Fruit fly (Drosophila melanogaster) whole organism, embryonic: ENCODE data around the gene vvl.
A peak's percentile ranks its signal among the peaks of the same experiment; 100 is the strongest.

Experiments used
- BEAF-32 ChIP-seq: fragments of 200-800 bp; sonication (Bioruptor generic); optimal IDR thresholded peaks from 3 replicates; lab custom pipeline; 2017; ENCODE audit warnings: missing biosample characterization, missing genetic modification characterization, mild to moderate bottlenecking, moderate library complexity, missing genetic modification reagents
- CG10267 ChIP-seq: fragments of 200-800 bp; sonication (Bioruptor generic); optimal IDR thresholded peaks from 2 replicates; lab custom pipeline; 2018; ENCODE audit warnings: missing biosample characterization, mild to moderate bottlenecking, missing genetic modification characterization, moderate library complexity
- CG10274 ChIP-seq: fragments of 200-800 bp; sonication (Bioruptor generic); optimal IDR thresholded peaks from 3 replicates; lab custom pipeline; 2017; ENCODE audit warnings: missing biosample characterization, mild to moderate bottlenecking, missing genetic modification characterization
- CG10431 ChIP-seq: fragments of 200-800 bp; sonication (Bioruptor generic); optimal IDR thresholded peaks from 3 replicates; lab custom pipeline; 2018; ENCODE audit warnings: missing biosample characterization, mild to moderate bottlenecking, missing genetic modification characterization
- CG11723 ChIP-seq: fragments of 200-800 bp; sonication (Bioruptor generic); optimal IDR thresholded peaks from 2 replicates; lab custom pipeline; 2017; ENCODE audit warnings: missing biosample characterization, mild to moderate bottlenecking, missing genetic modification characterization
- CG12219 ChIP-seq: fragments of 200-800 bp; sonication (Bioruptor generic); optimal IDR thresholded peaks from 3 replicates; lab custom pipeline; 2018; ENCODE audit warnings: missing biosample characterization, mild to moderate bottlenecking, missing genetic modification characterization
- CG13287 ChIP-seq: fragments of 200-800 bp; sonication (Bioruptor generic); IDR thresholded peaks from 2 replicates; pipeline ENCODE4 v1.3.6; 2022; ENCODE audit warnings: missing biosample characterization, missing genetic modification characterization; ENCODE audit not compliant: partially characterized antibody
- CG14441 ChIP-seq: fragments of 200-800 bp; sonication (Bioruptor generic); IDR thresholded peaks from 2 replicates; pipeline ENCODE4 v1.3.6; 2022; ENCODE audit warnings: missing biosample characterization, missing genetic modification characterization
- CG14710 ChIP-seq: fragments of 200-800 bp; sonication (Bioruptor generic); optimal IDR thresholded peaks from 3 replicates; lab custom pipeline; 2019; ENCODE audit warnings: missing biosample characterization, mild to moderate bottlenecking, missing genetic modification characterization, moderate library complexity
- CG15514 ChIP-seq: fragments of 200-800 bp; sonication (Bioruptor generic); optimal IDR thresholded peaks from 3 replicates; lab custom pipeline; 2017; ENCODE audit warnings: missing biosample characterization, missing genetic modification characterization, mild to moderate bottlenecking, moderate library complexity, missing genetic modification reagents
- CG16815 ChIP-seq: fragments of 200-800 bp; sonication (Bioruptor generic); optimal IDR thresholded peaks from 3 replicates; lab custom pipeline; 2017; ENCODE audit warnings: missing biosample characterization, mild to moderate bottlenecking, missing genetic modification characterization
- CG17829 ChIP-seq: fragments of 200-800 bp; optimal IDR thresholded peaks from 2 replicates; lab custom pipeline; 2019; ENCODE audit warnings: missing biosample characterization, mild to moderate bottlenecking, missing genetic modification characterization, moderate library complexity
- CG2116 ChIP-seq: fragments of 200-800 bp; sonication (Bioruptor generic); optimal IDR thresholded peaks from 3 replicates; lab custom pipeline; 2018; ENCODE audit warnings: missing biosample characterization, mild to moderate bottlenecking, missing genetic modification characterization
- CG34422 ChIP-seq: fragments of 200-800 bp; sonication (Bioruptor generic); IDR thresholded peaks from 3 replicates; pipeline ENCODE4 v1.3.6; 2022; ENCODE audit warnings: missing biosample characterization, missing genetic modification characterization
- CG3726 ChIP-seq: fragments of 200-800 bp; sonication (Bioruptor generic); IDR thresholded peaks from 3 replicates; pipeline ENCODE4, ENCODE4 v1.3.6; 2022; ENCODE audit warnings: missing biosample characterization, missing genetic modification characterization
- CG4617 ChIP-seq: fragments of 200-800 bp; sonication (Bioruptor generic); optimal IDR thresholded peaks from 3 replicates; lab custom pipeline; 2016; ENCODE audit warnings: missing biosample characterization, missing genetic modification characterization, borderline replicate concordance
- CG9797 ChIP-seq: fragments of 200-800 bp; sonication (Bioruptor generic); optimal IDR thresholded peaks from 3 replicates; lab custom pipeline; 2018; ENCODE audit warnings: missing biosample characterization, mild to moderate bottlenecking, missing genetic modification characterization
- CTCF ChIP-seq: fragments of 200-800 bp; sonication (Bioruptor generic); optimal IDR thresholded peaks from 2 replicates; lab custom pipeline; 2017; ENCODE audit warnings: missing biosample characterization, mild to moderate bottlenecking, missing genetic modification characterization, moderate library complexity
- Dll ChIP-seq: fragments of 200-800 bp; sonication (Bioruptor generic); IDR thresholded peaks from 4 replicates; pipeline ENCODE4 v1.3.6; 2022; ENCODE audit warnings: missing biosample characterization, missing genetic modification characterization; ENCODE audit not compliant: partially characterized antibody
- Dp ChIP-seq: fragments of 200-800 bp; sonication (Bioruptor generic); optimal IDR thresholded peaks from 2 replicates; lab custom pipeline; 2018; ENCODE audit warnings: missing biosample characterization, mild to moderate bottlenecking, missing genetic modification characterization, moderate library complexity
- Gsc ChIP-seq: fragments of 200-800 bp; sonication (Bioruptor generic); IDR thresholded peaks from 2 replicates; pipeline ENCODE4 v1.3.6; 2022; ENCODE audit warnings: missing biosample characterization, missing genetic modification characterization
- Lhr ChIP-seq: fragments of 200-800 bp; sonication (Bioruptor generic); optimal IDR thresholded peaks from 3 replicates; lab custom pipeline; 2017; ENCODE audit warnings: mild to moderate bottlenecking, missing biosample characterization, missing genetic modification reagents, missing genetic modification characterization
- MBD-R2 ChIP-seq: fragments of 200-800 bp; sonication (Bioruptor generic); IDR thresholded peaks from 2 replicates; pipeline ENCODE4 v1.3.6; 2022; ENCODE audit warnings: missing biosample characterization, missing genetic modification characterization
- MESR4 ChIP-seq: fragments of 200-800 bp; sonication (Bioruptor generic); optimal IDR thresholded peaks from 2 replicates; lab custom pipeline; 2018; ENCODE audit warnings: missing biosample characterization, mild to moderate bottlenecking, missing genetic modification characterization, moderate library complexity
- Med ChIP-seq: fragments of 200-800 bp; sonication (Bioruptor generic); peaks from one replicate; lab custom pipeline; 2016; ENCODE audit warnings: missing biosample characterization, missing genetic modification characterization, mild to moderate bottlenecking, inconsistent platforms, moderate library complexity
- Sin3A ChIP-seq: fragments of >200 bp; optimal IDR thresholded peaks from 2 replicates; lab custom pipeline; 2018
- Stat92E ChIP-seq, 3 experiments: fragments of >200 bp in 2 of 3; fragments of 200-800 bp in 1 of 3; sonication (Bioruptor generic) in 1 of 3; optimal IDR thresholded peaks; 2 replicates each; lab custom pipeline; 2017 to 2019; ENCODE audit warnings: missing biosample characterization in 3 of 3, missing genetic modification characterization in 3 of 3, mild to moderate bottlenecking in 1 of 3, moderate library complexity in 1 of 3
- Xbp1 ChIP-seq: fragments of 200-800 bp; sonication (Bioruptor generic); optimal IDR thresholded peaks from 3 replicates; lab custom pipeline; 2016; ENCODE audit warnings: missing biosample characterization, mild to moderate bottlenecking, missing genetic modification characterization
- YL-1 ChIP-seq: fragments of 200-800 bp; sonication (Bioruptor generic); optimal IDR thresholded peaks from 3 replicates; lab custom pipeline; 2017; ENCODE audit warnings: missing biosample characterization, mild to moderate bottlenecking, missing genetic modification characterization
- gfzf ChIP-seq: fragments of 200-800 bp; sonication (Bioruptor generic); optimal IDR thresholded peaks from 2 replicates; lab custom pipeline; 2016; ENCODE audit warnings: missing biosample characterization, mild to moderate bottlenecking, missing genetic modification characterization, moderate library complexity
- grn ChIP-seq: fragments of 200-800 bp; sonication (Bioruptor generic); optimal IDR thresholded peaks from 3 replicates; lab custom pipeline; 2017; ENCODE audit warnings: missing biosample characterization, missing genetic modification characterization
- jigr1 ChIP-seq: fragments of 200-800 bp; sonication (Bioruptor generic); IDR thresholded peaks from 3 replicates; pipeline ENCODE4 v1.3.6; 2022; ENCODE audit warnings: missing biosample characterization, missing genetic modification characterization
- jumu ChIP-seq: fragments of 200-800 bp; sonication (Bioruptor generic); optimal IDR thresholded peaks from 3 replicates; lab custom pipeline; 2016; ENCODE audit warnings: missing biosample characterization, missing genetic modification characterization
- kay ChIP-seq: fragments of 200-800 bp; sonication (Bioruptor generic); optimal IDR thresholded peaks from 2 replicates; lab custom pipeline; 2016; ENCODE audit warnings: missing biosample characterization, missing genetic modification characterization
- mirr ChIP-seq: fragments of 200-800 bp; sonication (Bioruptor generic); optimal IDR thresholded peaks from 3 replicates; lab custom pipeline; 2018; ENCODE audit warnings: missing biosample characterization, mild to moderate bottlenecking, missing genetic modification characterization
- nom ChIP-seq: fragments of 200-800 bp; sonication (Bioruptor generic); optimal IDR thresholded peaks from 2 replicates; lab custom pipeline; 2017; ENCODE audit warnings: missing biosample characterization, missing genetic modification characterization, mild to moderate bottlenecking, moderate library complexity, missing genetic modification reagents
- pzg ChIP-seq: fragments of 200-800 bp; sonication (Bioruptor generic); optimal IDR thresholded peaks from 3 replicates; lab custom pipeline; 2018; ENCODE audit warnings: missing biosample characterization, mild to moderate bottlenecking, missing genetic modification characterization, moderate library complexity
- row ChIP-seq: fragments of 200-800 bp; sonication (Bioruptor generic); IDR thresholded peaks from 3 replicates; pipeline ENCODE4 v1.3.6; 2022; ENCODE audit warnings: missing biosample characterization, missing genetic modification characterization
- scrt ChIP-seq: fragments of 200-800 bp; sonication (Bioruptor generic); optimal IDR thresholded peaks from 2 replicates; lab custom pipeline; 2018; ENCODE audit warnings: missing biosample characterization, mild to moderate bottlenecking, missing genetic modification characterization, moderate library complexity
- sd ChIP-seq: fragments of 200-800 bp; sonication (Bioruptor generic); optimal IDR thresholded peaks from 3 replicates; lab custom pipeline; 2018; ENCODE audit warnings: missing biosample characterization, mild to moderate bottlenecking, missing genetic modification characterization, moderate library complexity
- shn ChIP-seq: fragments of 200-800 bp; sonication (Bioruptor generic); optimal IDR thresholded peaks from 3 replicates; lab custom pipeline; 2016; ENCODE audit warnings: missing biosample characterization, missing genetic modification characterization
- sr ChIP-seq: fragments of 200-800 bp; sonication (Bioruptor generic); IDR thresholded peaks from 3 replicates; pipeline ENCODE4 v1.3.6; 2022; ENCODE audit warnings: missing biosample characterization, missing genetic modification characterization
- stwl ChIP-seq: fragments of 200-800 bp; sonication (Bioruptor generic); optimal IDR thresholded peaks from 3 replicates; lab custom pipeline; 2018; ENCODE audit warnings: missing biosample characterization, mild to moderate bottlenecking, missing genetic modification characterization, moderate library complexity
- trem ChIP-seq: fragments of 200-800 bp; optimal IDR thresholded peaks from 3 replicates; lab custom pipeline; 2019; ENCODE audit warnings: missing biosample characterization, mild to moderate bottlenecking, missing genetic modification characterization, moderate library complexity
- unc-4 ChIP-seq: fragments of 200-800 bp; sonication (Bioruptor generic); IDR thresholded peaks from 2 replicates; pipeline ENCODE4 v1.3.6; 2022; ENCODE audit warnings: missing biosample characterization, missing genetic modification characterization; ENCODE audit not compliant: partially characterized antibody
- vvl ChIP-seq: fragments of 200-800 bp; sonication (Bioruptor generic); IDR thresholded peaks from 2 replicates; pipeline ENCODE4 v1.3.6; 2022; ENCODE audit warnings: missing biosample characterization, missing genetic modification characterization

vvl gene

DNA sequence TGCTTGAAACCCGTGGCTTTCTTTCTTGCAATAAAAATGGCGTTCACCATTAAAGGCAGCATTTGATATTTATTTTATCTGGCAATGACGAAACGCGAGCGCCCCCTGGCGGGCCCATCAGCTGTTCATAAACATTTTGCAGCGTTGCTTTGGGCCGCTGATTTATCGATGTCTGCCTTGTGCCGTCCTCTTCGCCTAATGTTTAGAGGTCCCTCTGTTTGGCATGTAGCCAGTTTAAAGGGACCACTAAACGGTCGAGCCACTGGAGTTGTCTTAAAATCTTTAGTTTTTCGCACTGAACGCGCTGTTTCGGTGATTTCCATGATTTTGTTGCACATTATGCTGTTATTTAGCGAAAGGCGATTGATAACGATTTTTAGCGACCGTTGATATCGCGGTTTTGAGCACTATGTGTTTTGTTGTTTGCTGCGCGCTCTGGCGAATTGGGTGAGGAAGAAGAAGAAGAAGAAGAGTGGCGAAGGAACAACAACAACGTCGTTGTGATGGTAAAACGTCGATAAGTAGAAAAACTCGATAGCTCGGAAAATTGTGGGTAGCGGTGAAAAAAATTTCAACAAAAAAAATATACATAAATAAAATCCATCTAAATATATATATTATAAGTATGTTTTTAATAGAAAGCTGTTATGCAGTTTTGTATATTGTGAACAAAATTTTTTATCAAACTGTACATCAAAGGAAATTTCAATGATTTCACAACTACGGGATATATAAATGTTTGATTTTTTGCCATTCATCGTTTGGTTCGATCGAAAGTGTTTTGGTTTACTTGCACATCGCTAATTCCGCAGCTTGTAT, 37.5 kb upstream of the vvl start, which contains the start of the genes velo and Sbds (continued):
- no peak for TF ChIP-seq jigr1 (GFP tag; lab: Robert Waterston, UW)
- no peak for TF ChIP-seq CG12219 (GFP tag; lab: Kevin White, UChicago)
- peak; percentile 47 for TF ChIP-seq CG17829 (tag; lab: Kevin White, UChicago)
- TF ChIP-seq Xbp1 (GFP tag; lab: Kevin White, UChicago), result peak; percentile 52
- TF ChIP-seq CG14441 (GFP tag; lab: Robert Waterston, UW), result 0 out of 2 replicates have a peak, but pooled peaks have one; percentile 14
- peak; percentile 42 for TF ChIP-seq mirr (GFP tag; lab: Kevin White, UChicago)
- peak; percentile 83 for TF ChIP-seq CG34422 (GFP tag; lab: Robert Waterston, UW)

DNA sequence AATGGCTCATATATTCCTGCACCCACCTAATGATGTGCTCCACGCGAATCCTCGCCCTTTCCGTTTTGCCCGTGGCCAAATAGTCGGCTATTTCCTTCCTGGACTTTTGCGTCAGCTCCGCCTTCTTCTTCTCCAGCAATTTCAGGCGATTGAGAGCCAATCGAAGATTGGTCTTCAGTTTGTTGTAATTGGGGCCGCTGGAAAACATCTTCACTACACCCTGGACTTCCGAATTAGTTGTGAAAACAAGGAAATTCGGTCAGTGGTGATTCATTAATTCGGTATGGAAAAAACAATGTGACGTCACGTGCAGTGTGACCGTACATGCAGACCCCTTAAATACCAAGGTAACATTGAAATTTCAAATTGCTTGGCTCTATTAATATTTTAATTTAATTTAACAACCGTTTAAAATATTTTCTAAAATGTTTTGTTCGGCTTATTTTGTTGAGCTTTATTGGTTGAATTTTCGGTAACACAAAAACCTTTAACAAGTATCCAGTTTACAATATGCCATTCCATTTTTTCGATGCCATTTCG, 33.7 kb upstream of the vvl start, which contains the start of gene Ist1:
Ist1 (minus strand) TSS at position 301 of the 540 bp plus-strand sequence.
- TF ChIP-seq CG11723, result no peak
- TF ChIP-seq Dll, result 0 out of 4 replicates have a peak, but pooled peaks have one; percentile 13
- no peak for TF ChIP-seq CG10274 (GFP tag; lab: Kevin White, UChicago)
- no peak for TF ChIP-seq CG16815
- TF ChIP-seq MESR4 (GFP tag; lab: Kevin White, UChicago), result peak; percentile 90
- 0 out of 2 replicates have a peak, but pooled peaks have one; percentile 19 for TF ChIP-seq unc-4
- TF ChIP-seq CG3726 (GFP tag; lab: Robert Waterston, UW), result no peak
- peak; percentile 76 for TF ChIP-seq CG4617 (GFP tag; lab: Kevin White, UChicago)
- TF ChIP-seq CG15514 (GFP tag; lab: Kevin White, UChicago), result peak; percentile 25
- peak; percentile 34 for TF ChIP-seq CTCF
- peak; percentile 31; the same call in 1 of the 2 replicates for TF ChIP-seq MBD-R2
- TF ChIP-seq nom, result peak; percentile 8
- peak; percentile 47 for TF ChIP-seq YL-1 (GFP tag; lab: Kevin White, UChicago)
- peak; percentile 29; the same call in 1 of the 2 replicates for TF ChIP-seq CG13287
- TF ChIP-seq scrt (GFP tag; lab: Kevin White, UChicago), result peak; percentile 7
- peak; percentile 16 for TF ChIP-seq BEAF-32 (GFP tag; lab: Kevin White, UChicago)
- TF ChIP-seq CG9797, result peak; percentile 78
- peak; percentile 50 for TF ChIP-seq stwl (tag; lab: Kevin White, UChicago)
- TF ChIP-seq Gsc (GFP tag; lab: Robert Waterston, UW), result no peak
- no peak for TF ChIP-seq shn (GFP tag; lab: Kevin White, UChicago)
- TF ChIP-seq Sin3A (lab: Kevin White, UChicago), result peak; percentile 29
- peak; percentile 45 for TF ChIP-seq trem (tag; lab: Kevin White, UChicago)
- TF ChIP-seq pzg (GFP tag; lab: Kevin White, UChicago), result peak; percentile 51
- peak; percentile 80 for TF ChIP-seq CG14710 (tag; lab: Kevin White, UChicago)
- no peak for TF ChIP-seq Lhr (GFP tag; lab: Kevin White, UChicago)
- TF ChIP-seq kay (GFP tag; lab: Kevin White, UChicago), result peak; percentile 89
- TF ChIP-seq jumu (GFP tag; lab: Kevin White, UChicago), result no peak
- peak; percentile 71 for TF ChIP-seq gfzf (GFP tag; lab: Kevin White, UChicago)
- TF ChIP-seq Stat92E (GFP tag; optimal IDR thresholded peaks at IDR 0.05; lab: Kevin White, UChicago), result peak in 1 of 3 experiments; percentile 14
- peak; percentile 84 for TF ChIP-seq Dp (GFP tag; lab: Kevin White, UChicago)
- TF ChIP-seq sd (tag; lab: Kevin White, UChicago), result peak; percentile 94
- TF ChIP-seq grn (GFP tag; lab: Kevin White, UChicago), result no peak
- peak; percentile 36 for TF ChIP-seq Med (GFP tag; lab: Kevin White, UChicago)
- TF ChIP-seq sr, result no peak
- peak; percentile 22 for TF ChIP-seq CG2116 (GFP tag; lab: Kevin White, UChicago)
- TF ChIP-seq CG10431 (GFP tag; lab: Kevin White, UChicago), result peak; percentile 4
- peak; percentile 43; the same call in 1 of the 3 replicates for TF ChIP-seq row
- peak; percentile 32 for TF ChIP-seq CG10267 (tag; lab: Kevin White, UChicago)
- no peak; the same call in 1 of the 2 replicates for TF ChIP-seq vvl (GFP tag; lab: Robert Waterston, UW)
